Worm (Caenorhabditis elegans) whole organism, early embryonic: ENCODE measurements around the gene srg-32.

ENCODE experiments used
- ets-7 ChIP-seq: sonication (generic microtip); optimal IDR thresholded peaks from 2 replicates; lab custom pipeline; 2016; ENCODE audit warnings: missing genotype, missing genetic modification characterization, missing compliant biosample characterization
- flt-1 ChIP-seq: fragments of 200-800 bp; sonication (Bioruptor generic); IDR thresholded peaks from 2 replicates; pipeline ENCODE4 v1.3.6; 2022; ENCODE audit warnings: missing genetic modification characterization, missing compliant biosample characterization
- hmbx-1 ChIP-seq: sonication (generic microtip); optimal IDR thresholded peaks from 2 replicates; lab custom pipeline; 2016; ENCODE audit warnings: mild to moderate bottlenecking, missing genetic modification characterization, missing compliant biosample characterization
- hmg-4 ChIP-seq: fragments of 200-800 bp; sonication (Bioruptor generic); optimal IDR thresholded peaks from 2 replicates; lab custom pipeline; 2018; ENCODE audit warnings: mild to moderate bottlenecking, missing genetic modification characterization, missing compliant biosample characterization
- hnd-1 ChIP-seq: sonication (generic microtip); optimal IDR thresholded peaks from 2 replicates; lab custom pipeline; 2016; ENCODE audit warnings: missing genetic modification characterization, missing compliant biosample characterization
- tbx-37 ChIP-seq: fragments of 200-800 bp; sonication (Bioruptor generic); conservative IDR thresholded peaks from 2 replicates; pipeline ENCODE4 v1.3.6; 2022; ENCODE audit warnings: missing genetic modification reagents, missing genetic modification characterization, missing compliant biosample characterization

- TF ChIP-seq flt-1 (no peak), hmbx-1 (no peak), ets-7 (tag; lab: Kevin White, UChicago) (no peak), tbx-37 (GFP tag; lab: Robert Waterston, UW) (no peak), hmg-4 (GFP tag; lab: Kevin White, UChicago) (no peak), hnd-1 (tag; lab: Kevin White, UChicago) (no peak)
Observed at ce11 chrV:10557676-10558075, 30.9 kb downstream of the srg-32 start, which contains the start of gene best-14.
